Worm (Caenorhabditis elegans) whole organism, midembryonic: ENCODE data around the gene ZK228.4.

Experiments used
- T22C8.4 ChIP-seq: fragments of 200-800 bp; sonication (Bioruptor generic); IDR thresholded peaks from 2 replicates; pipeline ENCODE4 v1.3.6; 2022; ENCODE audit warnings: missing genetic modification characterization, missing compliant biosample characterization
- cog-1 ChIP-seq: sonication (generic microtip); optimal IDR thresholded peaks from 2 replicates; lab custom pipeline; 2016; ENCODE audit warnings: missing genetic modification characterization, missing compliant biosample characterization
- flt-1 ChIP-seq: fragments of 200-800 bp; sonication (Bioruptor generic); IDR thresholded peaks from 2 replicates; pipeline ENCODE4 v1.3.6; 2022; ENCODE audit warnings: missing genetic modification characterization, missing compliant biosample characterization
- med-1 ChIP-seq: sonication (generic microtip); optimal IDR thresholded peaks from 2 replicates; lab custom pipeline; 2017; ENCODE audit warnings: missing genetic modification characterization, mild to moderate bottlenecking, missing compliant biosample characterization, antibody characterized with exemption, missing genetic modification reagents; ENCODE audit not compliant: insufficient read depth
- tab-1 ChIP-seq: fragments of 200-800 bp; sonication (Bioruptor generic); IDR thresholded peaks from 2 replicates; pipeline ENCODE4 v1.3.6; 2022; ENCODE audit warnings: missing genetic modification characterization, missing compliant biosample characterization
- ztf-23 ChIP-seq: fragments of 200-800 bp; sonication (Bioruptor generic); IDR thresholded peaks from 2 replicates; pipeline ENCODE4 v1.3.6; 2022; ENCODE audit warnings: missing genetic modification reagents, missing genetic modification characterization, missing compliant biosample characterization

ce11 chrV:18491961-18492360 lies 29.4 kb downstream of the ZK228.4 start, which contains the start of gene slo-1:
- no peak for TF ChIP-seq med-1 (GFP tag; lab: Kevin White, UChicago)
- no peak for TF ChIP-seq T22C8.4 (GFP tag; lab: Robert Waterston, UW)
- no peak for TF ChIP-seq ztf-23 (GFP tag; lab: Robert Waterston, UW)
- TF ChIP-seq flt-1 (GFP tag; lab: Robert Waterston, UW), result no peak
- TF ChIP-seq cog-1 (tag; lab: Kevin White, UChicago), result no peak
- TF ChIP-seq tab-1 (GFP tag; lab: Robert Waterston, UW), result no peak
